Worm (Caenorhabditis elegans): ENCODE results near the gene lgc-54.

ce11 chrV:6808962-6809361 is 37.4 kb downstream of the lgc-54 start, which contains the start of gene dmsr-16:
- TF ChIP-seq che-1 (tag; optimal IDR thresholded peaks at IDR 0.05) (no peak), pha-4 (tag; optimal IDR thresholded peaks at IDR 0.05) (no peak), ama-1 (optimal IDR thresholded peaks at IDR 0.05) (no peak), dmd-4 (tag; optimal IDR thresholded peaks at IDR 0.05; ENCODE audit: borderline replicate concordance) (no peak), ttx-3 (tag; optimal IDR thresholded peaks at IDR 0.05) (no peak), ceh-24 (tag; optimal IDR thresholded peaks at IDR 0.05) (no peak), syd-9 (tag; optimal IDR thresholded peaks at IDR 0.05) (no peak), ceh-6 (GFP tag; optimal IDR thresholded peaks at IDR 0.05) (no peak), hlh-13 (GFP tag; optimal IDR thresholded peaks at IDR 0.05) (no peak), npax-4 (tag; optimal IDR thresholded peaks at IDR 0.05) (no peak), elt-2 (tag; optimal IDR thresholded peaks at IDR 0.05) (no peak)

All from whole organism, late embryonic.